Fruit fly (Drosophila melanogaster) ovary, adult (tissue): ENCODE results near the gene Tlk.
A peak's percentile ranks its signal among the peaks of the same experiment; 100 is the strongest.

Experiments
- CG17801 ChIP-seq: fragments of 200-800 bp; optimal IDR thresholded peaks from 2 replicates; lab custom pipeline; 2019; ENCODE audit warnings: missing biosample characterization, mild to moderate bottlenecking, missing genetic modification characterization, moderate library complexity; ENCODE audit not compliant: partially characterized antibody

Gene Tlk

DNA sequence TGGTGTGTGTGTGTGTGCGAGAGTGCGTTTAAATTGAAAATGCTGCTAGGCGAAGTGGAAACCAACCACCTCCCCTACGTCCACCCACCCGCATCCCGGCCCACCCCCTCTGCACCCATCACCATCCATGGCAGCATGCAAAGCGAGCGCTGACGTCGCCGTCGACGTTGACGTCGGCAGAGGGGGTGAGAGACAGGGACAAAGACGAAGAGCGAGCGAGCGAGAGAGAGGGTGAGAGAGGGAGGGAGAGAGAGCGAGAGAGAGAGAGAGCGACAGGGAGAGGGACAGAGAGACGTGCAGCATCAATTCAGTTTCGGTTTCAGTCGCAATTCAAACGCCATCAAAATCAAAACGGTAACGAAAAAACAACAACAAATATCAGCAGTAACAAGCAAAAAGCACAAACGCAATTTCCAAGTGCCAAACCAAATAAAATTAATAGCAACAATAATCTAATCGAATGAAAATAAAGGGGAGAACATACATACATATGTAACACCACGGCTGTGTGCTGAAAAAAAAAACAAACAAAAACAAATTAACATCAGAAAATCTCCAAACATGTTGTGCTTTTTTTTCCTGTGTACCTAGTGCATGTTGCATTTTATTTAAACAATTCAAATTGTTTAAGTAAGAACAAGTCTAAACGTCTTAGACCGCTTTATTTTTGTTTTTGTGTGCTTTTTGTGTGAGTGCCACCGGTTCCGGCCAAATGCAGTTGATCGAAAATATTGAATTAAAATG lies 29.1 kb downstream of the Tlk start:
- TF ChIP-seq CG17801, result no peak

DNA sequence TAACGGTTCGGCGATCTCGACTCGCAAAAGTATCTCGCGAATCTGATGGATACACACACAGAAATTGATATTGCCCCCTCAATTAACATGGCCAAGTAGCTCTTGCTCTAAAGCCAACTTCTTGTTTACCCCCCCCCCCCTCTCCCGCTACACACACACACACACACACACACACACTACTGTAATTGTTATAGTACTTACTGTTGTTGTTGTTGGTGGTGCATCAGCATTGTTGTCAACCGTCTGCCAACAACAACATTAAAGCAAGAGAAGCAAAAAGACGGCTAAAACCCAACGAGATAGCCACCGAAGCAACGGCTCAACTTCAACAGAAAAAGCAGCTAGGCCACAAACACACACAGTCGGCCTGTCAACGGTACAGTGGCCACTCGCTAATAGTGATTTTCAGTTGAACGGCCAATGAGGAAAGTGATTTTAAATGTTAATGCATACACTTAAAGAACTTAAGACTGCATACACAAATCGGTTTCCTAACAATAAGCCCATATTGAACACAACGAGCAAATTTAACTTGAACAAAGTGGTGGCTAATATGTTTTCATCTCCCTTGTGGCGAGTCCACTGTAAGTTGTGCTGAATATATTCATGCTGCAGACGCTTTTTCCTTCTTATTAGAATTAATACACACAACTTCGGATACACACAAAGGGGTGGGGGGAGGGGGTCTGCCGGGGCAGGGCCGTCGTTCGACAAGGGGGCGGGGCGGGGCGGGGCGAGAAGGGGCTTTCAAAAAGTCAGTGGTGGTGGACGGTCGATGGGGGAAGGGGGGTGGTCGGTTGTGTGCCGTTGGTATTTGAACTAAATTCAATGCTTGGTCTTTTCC lies 30.6 kb downstream of the Tlk start:
- peak; percentile 38 for TF ChIP-seq CG17801

DNA sequence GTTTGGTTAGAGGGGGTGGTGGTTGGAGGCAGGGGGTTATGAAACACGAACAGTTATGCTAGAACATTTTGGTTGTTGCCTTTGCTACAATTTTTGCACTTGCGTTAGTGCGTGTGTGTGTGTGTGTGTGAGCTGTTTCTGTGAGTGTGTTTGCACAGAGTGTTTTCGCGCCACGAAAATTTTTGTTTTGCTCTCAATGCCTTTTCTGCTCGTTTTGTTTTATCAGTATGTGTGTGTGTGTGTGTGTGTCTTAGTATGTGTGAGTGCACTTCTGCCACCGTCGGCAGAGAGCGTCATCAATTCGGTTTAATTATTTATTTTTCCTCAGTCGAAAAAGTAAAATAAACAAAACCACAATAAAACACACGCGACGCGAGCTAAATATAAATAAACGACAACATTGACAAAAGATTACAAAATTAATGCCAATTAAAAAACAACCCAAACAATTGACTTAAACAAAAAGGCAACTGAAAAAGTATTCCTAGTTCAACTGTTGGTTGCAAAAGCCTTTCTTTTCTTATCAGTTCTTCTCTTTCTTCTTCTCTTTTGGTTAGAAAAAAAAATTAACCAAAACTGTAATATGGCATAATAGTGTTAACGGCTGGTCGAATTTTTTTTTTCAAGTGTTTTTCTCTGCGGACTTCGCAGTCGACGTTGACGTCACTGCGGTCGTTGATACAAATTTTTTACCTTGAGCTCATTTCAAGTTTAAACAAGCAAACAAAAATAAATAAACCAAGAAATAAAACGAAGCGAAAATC lies 41.7 kb downstream of the Tlk start:
- TF ChIP-seq CG17801, result peak; percentile 88

DNA sequence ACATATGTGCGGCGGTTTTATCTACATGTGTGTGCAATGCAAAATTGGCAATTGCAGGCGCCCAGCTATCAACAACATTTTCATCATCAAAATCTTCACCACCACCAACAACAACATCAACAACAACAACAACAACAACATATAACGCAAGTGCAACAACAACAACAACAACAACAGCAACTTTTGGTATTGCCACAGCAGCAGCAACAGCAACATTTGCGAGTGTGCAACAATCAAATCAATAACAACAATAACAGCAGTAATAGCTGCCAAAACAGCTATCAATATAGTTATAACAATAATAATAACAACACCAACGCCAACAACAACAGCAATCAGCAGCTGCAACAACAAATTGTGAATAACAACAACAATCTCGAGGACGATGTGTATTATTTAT lies 42.6 kb downstream of the Tlk start:
- no peak for TF ChIP-seq CG17801

DNA sequence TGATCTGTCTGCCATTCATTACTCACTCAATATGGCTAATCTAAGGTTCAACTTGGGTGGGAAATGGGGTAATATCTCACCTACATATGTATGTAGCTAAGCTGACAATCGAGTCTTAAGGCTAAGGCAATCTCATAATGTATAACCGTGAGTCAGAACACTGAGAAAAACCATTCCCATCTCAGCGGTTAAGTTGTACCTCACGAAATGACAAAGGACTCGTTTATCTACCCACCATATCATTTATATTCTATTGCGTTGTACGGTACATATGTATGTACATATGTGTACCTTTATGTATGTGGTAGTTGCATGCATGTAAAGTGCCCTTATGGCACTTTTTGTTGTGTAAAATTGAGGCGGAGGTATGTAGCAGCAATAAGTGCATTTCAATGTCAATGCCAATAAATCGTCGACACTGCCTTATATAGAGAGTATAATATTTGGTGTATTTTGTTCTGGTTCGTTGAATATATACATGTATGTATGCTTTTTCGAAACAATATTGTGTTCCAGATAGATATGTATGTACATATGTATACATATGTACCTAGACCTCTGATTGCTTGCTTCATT lies 43.2 kb downstream of the Tlk start:
- TF ChIP-seq CG17801, result no peak

DNA sequence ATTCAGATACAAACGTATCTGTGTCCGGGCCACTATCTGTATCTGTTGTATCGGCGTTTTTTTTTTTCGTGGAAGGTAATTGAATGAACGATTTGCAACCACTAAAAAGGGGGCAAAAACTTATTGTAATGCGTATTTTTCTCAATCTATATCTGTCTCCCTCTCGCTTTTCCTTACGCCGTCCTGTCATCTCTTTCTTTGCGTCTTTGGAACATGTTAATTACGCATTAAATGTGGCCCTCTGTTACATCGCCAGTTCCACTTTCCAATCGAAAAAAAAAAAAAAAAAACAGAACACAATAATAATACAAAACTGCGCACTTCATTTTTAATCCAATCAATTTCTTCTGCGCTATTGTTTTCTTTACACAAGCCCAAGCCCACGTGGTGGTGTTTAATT lies 44.4 kb downstream of the Tlk start:
- TF ChIP-seq CG17801, result no peak

DNA sequence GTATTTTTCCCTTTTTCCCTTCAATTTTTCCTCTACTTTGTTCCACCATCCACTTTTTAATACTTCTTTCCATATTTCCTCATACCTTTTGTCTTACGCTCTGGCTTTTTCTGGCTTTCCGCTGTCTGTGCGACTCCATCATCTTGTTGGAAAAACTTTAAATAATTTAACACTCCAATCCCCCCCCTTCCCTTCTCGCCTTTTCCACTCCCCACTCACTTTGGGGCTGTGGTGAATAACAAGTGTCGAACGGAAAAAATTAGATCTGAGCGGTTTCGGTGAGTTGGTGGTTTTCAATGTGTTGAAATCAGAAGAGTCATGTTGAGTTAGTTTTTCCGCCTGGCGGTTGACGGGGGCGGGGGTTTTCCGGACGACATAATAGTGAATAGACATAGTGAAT lies 47.3 kb downstream of the Tlk start:
- TF ChIP-seq CG17801, result no peak

DNA sequence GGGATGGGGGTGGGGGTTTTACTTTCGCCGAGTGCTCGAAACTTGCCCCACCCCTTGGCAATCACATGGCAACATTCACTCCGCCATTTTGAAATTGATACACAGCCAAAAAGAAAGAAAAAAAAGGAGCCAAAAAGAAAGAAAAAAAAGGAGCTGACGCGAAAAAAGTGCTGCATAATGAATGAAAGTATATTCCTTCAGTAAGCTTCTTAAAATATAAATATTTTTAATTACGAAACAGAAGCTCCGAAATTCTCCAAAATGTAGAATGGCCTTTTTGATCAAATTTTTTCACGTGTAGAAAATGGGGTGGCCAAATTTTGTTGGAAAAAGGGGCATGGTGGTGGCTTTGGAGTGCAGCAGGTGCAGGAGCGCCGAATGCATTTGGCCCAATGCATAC lies 48.4 kb downstream of the Tlk start:
- no peak for TF ChIP-seq CG17801

DNA sequence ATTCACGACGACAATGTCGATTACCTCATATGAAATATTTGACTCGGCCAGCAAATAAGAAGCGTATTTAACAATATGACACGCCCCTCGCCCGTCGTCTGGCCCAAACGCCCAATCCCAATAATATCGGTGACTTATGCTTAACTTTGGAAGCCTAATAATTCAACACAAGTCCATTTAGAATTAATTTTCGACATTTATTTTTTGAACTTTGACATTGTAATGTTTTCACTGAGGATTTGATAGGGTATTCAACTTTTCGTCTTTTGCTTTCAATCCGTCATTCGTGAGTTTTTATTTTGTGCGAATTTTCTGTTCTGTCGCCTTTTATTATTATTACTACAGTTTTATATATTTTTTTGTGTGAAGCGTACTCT lies 52.6 kb downstream of the Tlk start:
- TF ChIP-seq CG17801, result no peak

DNA sequence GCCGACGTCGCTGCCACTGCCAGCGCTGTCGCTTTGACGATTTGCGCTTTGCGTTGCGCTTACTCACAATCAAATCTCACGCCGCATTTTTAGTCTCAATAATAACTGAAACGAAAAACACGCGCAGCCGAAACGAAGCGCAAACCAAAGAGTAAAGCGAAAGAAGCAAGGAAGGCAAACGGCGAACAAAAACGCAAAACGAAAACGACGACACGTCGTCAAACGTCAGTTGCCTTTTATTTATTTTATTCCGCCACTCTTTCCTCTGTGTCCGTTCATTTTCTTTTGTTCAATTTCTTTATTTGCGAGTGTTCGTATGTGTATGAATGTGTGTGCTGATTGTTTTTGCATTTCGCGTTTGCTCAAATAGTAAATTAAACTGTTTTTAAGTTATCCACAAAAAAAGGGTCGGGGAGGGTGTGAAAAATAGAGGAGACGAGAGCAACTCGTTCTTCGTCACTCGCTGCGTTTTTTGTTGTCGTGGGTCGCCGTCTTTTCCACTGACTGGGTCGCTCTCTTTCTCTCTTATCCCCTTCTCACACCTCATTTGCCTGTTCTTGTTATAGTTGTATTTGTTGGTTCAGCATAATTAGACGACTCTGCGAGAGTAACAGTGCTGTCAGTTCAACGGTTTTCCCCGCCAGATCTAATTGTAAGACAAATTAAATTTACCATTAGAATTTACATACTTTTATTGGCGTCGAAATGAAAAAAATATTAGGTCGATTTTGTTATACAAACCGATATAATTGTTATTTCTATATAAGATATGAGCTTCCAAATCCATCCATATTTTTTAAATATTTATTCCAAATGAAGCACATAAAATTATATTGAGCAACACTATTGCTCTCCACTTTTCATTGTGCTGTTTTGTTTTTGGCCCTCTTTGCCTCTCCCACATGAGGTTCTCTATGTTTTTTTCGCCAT lies 53.3 kb downstream of the Tlk start:
- TF ChIP-seq CG17801, result peak; percentile 85

DNA sequence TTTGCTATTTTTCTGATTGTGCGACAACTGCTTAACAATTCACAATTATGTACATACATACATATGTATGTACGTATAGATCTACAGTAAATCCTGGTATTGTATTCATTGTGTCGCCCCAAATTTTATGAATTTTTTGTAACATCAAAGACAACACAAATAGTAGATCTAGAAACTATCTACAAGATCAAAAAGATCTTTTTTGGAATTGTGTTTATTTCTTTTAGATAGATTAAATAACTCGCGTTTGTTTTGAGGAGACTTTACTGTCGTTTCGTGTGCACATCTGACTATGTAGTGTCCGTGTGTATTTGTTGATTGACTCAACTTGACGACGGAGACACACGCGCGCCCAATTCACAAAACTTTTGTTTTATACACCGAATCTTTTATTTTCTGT lies 54.5 kb downstream of the Tlk start:
- peak; percentile 99 for TF ChIP-seq CG17801

DNA sequence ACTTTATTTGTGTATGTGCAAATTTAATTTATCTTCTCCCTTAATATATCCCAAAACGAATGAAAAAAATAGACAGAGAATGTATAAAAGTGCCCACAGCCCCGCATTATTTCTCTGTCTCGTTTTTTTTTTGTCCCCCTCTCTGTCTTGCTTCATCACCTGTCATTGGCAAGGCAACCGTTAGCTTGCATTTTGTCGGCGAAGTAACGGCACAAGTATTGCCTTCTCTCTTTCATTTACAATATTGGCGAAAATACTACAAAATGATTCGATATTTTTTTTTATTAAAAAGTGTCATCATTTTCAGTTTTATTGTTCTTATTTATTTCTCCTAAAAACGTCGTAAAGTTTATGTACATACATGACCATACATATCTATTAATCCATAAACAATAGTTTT lies 55.3 kb downstream of the Tlk start:
- no peak for TF ChIP-seq CG17801

DNA sequence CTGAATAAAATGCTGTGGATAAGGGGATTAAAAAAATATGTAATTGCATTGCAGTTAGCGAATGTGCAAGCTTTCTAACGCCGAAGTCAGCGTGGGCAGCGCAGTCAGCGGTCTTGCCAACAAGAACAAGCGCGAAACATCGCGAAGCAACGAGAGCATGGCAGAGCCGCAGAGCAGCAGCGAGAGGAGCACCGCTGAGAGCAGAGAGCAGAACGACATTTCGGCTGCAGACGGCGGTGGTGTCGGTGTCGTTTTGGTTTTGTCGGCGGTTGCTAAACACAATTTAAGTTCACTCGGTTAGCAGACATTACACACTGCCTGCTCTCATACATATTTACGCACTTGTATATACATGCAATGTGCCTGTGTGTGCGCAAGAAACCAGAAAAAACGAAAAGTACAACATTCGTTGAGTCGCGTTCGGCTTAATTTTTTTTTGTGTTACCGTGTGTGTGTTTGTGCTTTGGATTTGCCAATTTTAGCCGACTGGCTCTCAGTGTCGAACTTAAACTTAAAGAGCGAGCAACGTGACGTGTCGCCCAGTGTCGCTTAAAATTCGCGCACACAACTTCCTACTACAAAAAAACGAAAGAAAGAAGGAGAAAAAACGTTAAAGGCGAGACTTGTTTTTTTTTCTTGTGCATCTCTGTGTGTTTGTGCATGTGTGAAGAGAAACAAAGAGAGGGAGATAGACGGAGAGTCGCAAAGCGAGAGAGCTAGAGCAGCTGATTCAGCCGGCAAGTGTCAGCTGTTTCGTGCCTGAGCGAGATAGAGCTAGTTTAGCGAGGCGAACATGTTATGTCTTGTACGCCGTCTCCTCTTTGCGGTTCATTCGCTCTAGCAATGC lies 56.2 kb downstream of the Tlk start:
- peak; percentile 92 for TF ChIP-seq CG17801

DNA sequence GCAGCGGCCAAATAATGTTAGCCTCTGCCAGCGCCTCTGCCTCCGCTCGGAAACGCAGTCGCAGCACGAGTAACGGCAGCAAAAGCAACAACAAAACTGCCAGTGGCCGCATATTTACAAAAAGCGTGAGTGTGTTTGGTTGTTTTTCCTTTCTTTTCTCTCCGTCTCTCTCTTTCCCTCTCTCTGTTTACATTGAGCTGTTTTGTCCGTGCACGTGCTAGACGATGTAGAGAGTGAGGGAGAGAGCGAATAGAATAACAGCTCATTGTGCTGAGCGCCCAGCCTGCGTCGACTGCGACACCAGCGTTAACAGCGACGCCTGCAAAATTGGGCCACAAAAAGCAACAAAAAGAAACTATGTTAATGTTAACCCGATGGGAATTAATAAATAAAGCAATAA lies 57.4 kb downstream of the Tlk start:
- peak; percentile 96 for TF ChIP-seq CG17801
